Worm (Caenorhabditis elegans) whole organism, midembryonic: Measurements from ENCODE around the gene vha-8.

Experiments
- T22C8.4 ChIP-seq: fragments of 200-800 bp; sonication (Bioruptor generic); IDR thresholded peaks from 2 replicates; pipeline ENCODE4 v1.3.6; 2022; ENCODE audit warnings: missing genetic modification characterization, missing compliant biosample characterization
- cog-1 ChIP-seq: sonication (generic microtip); optimal IDR thresholded peaks from 2 replicates; lab custom pipeline; 2016; ENCODE audit warnings: missing genetic modification characterization, missing compliant biosample characterization
- flt-1 ChIP-seq: fragments of 200-800 bp; sonication (Bioruptor generic); IDR thresholded peaks from 2 replicates; pipeline ENCODE4 v1.3.6; 2022; ENCODE audit warnings: missing genetic modification characterization, missing compliant biosample characterization
- klf-2 ChIP-seq: fragments of 200-800 bp; sonication (Bioruptor generic); conservative IDR thresholded peaks from 2 replicates; pipeline ENCODE4 v1.3.6; 2022; ENCODE audit warnings: missing genetic modification reagents, missing genetic modification characterization, missing compliant biosample characterization
- med-1 ChIP-seq: sonication (generic microtip); optimal IDR thresholded peaks from 2 replicates; lab custom pipeline; 2017; ENCODE audit warnings: missing genetic modification characterization, mild to moderate bottlenecking, missing compliant biosample characterization, antibody characterized with exemption, missing genetic modification reagents; ENCODE audit not compliant: insufficient read depth
- ref-1 ChIP-seq: fragments of 200-800 bp; sonication (Bioruptor generic); conservative IDR thresholded peaks from 2 replicates; pipeline ENCODE4 v1.3.6; 2022; ENCODE audit warnings: missing genetic modification reagents, missing genetic modification characterization, missing compliant biosample characterization
- tab-1 ChIP-seq: fragments of 200-800 bp; sonication (Bioruptor generic); IDR thresholded peaks from 2 replicates; pipeline ENCODE4 v1.3.6; 2022; ENCODE audit warnings: missing genetic modification characterization, missing compliant biosample characterization
- ztf-23 ChIP-seq: fragments of 200-800 bp; sonication (Bioruptor generic); IDR thresholded peaks from 2 replicates; pipeline ENCODE4 v1.3.6; 2022; ENCODE audit warnings: missing genetic modification reagents, missing genetic modification characterization, missing compliant biosample characterization
- ztf-29 ChIP-seq: fragments of 200-800 bp; sonication (Bioruptor generic); IDR thresholded peaks from 2 replicates; pipeline ENCODE4 v1.3.6; 2022; ENCODE audit warnings: missing genetic modification reagents, missing genetic modification characterization, missing compliant biosample characterization

Gene vha-8

DNA sequence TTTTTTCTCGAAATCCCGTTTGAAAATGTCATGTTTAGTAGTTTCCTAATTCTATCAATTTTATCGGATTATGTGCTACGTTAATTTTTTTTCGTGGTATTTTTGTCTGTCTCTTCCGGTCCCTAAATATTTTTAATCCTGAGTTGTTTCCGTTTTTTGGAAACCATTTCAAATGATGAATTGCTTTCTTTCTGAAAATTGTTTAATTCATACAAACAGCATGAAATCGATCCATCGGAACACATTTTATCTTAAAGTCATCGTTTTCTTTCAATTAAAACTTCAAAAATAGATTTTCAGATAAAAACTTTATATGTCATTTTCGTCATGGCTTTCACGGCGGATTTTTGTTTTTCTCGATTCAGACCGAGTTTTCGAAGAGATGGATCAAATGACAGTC, 28.5 kb upstream of the vha-8 start, which contains the start of gene spd-3:
TSS of gene spd-3 (plus strand) at position 301 of the 400 bp plus-strand sequence.
- TF ChIP-seq ref-1 (no peak), cog-1 (tag; lab: Kevin White, UChicago) (no peak), ztf-23 (GFP tag; lab: Robert Waterston, UW) (no peak)

DNA sequence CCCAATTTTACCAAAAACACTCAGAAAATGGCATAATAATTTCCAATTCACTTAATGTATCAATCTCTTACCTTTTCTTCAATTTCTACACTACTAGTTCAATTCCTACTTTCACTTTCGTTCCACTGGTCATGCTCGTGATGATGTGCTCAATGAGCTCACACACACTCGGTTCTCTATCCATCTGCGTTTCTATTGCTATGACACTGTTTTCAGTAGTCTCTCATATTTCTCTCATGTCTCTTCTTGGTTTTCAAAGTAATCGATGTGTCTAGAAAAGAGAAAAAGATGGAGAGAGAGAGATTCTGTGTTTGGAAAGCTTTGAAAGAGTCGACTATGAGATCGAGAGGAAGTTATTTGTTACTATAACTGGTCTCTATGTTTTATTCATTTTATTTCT, 23.6 kb upstream of the vha-8 start:
- no peak for TF ChIP-seq tab-1
- no peak for TF ChIP-seq ztf-29 (GFP tag; lab: Robert Waterston, UW)
- TF ChIP-seq ref-1: no peak
- no peak for TF ChIP-seq T22C8.4 (GFP tag; lab: Robert Waterston, UW)
- no peak for TF ChIP-seq med-1 (GFP tag; lab: Kevin White, UChicago)

DNA sequence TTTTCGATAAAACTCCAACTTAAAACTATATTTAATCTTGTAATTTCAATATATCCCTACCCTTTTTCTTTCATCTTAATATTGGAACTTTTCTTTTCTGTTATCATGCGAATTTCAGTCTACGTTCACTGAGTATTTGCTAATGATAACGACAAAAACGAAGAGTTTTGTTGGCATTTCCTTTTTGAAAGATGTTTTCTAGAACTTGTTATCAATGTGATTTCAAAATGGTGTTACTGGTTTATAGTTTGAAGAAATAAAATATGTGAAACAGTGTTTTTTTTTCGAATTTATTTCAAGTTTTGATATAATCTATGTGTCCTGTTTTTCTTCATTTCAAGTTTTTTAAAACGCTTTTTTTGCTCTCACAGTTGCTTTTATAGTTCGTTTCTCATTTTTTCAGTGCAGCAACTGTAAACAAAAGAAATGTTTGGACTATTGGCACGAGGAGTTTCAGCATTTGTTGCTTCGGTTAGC, 20.4 kb upstream of the vha-8 start, which contains the start of gene anat-1:
TSS of gene anat-1 (plus strand) at position 427 of the 477 bp plus-strand sequence.
- TF ChIP-seq cog-1 (tag; lab: Kevin White, UChicago) (no peak), ref-1 (no peak), tab-1 (no peak)

DNA sequence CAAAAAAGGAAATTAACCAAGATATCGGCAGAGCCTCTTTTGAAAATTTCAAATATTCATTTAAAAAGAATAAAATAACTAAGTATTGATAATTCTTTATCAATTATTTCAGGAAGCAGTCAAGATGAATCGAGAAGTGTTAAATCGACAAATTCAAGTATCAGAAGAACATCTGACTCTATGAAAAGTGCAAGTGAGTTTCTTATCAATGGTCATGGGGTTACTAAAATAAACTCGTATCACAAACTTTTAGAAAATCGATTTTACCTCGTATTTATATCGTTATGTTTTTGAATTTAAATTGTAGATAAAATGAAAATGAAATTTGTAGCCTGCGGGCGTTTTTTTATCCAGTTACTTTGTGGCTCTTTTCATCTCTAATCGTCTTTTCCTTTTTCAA, 19.3 kb upstream of the vha-8 start:
- no peak for TF ChIP-seq ztf-23 (GFP tag; lab: Robert Waterston, UW)
- no peak for TF ChIP-seq cog-1 (tag; lab: Kevin White, UChicago)
- no peak for TF ChIP-seq T22C8.4 (GFP tag; lab: Robert Waterston, UW)
- no peak for TF ChIP-seq ztf-29 (GFP tag; lab: Robert Waterston, UW)
- no peak for TF ChIP-seq med-1 (GFP tag; lab: Kevin White, UChicago)
- no peak for TF ChIP-seq ref-1
- no peak for TF ChIP-seq klf-2 (GFP tag; lab: Robert Waterston, UW)
- TF ChIP-seq tab-1: no peak
- TF ChIP-seq flt-1 (GFP tag; lab: Robert Waterston, UW): no peak

DNA sequence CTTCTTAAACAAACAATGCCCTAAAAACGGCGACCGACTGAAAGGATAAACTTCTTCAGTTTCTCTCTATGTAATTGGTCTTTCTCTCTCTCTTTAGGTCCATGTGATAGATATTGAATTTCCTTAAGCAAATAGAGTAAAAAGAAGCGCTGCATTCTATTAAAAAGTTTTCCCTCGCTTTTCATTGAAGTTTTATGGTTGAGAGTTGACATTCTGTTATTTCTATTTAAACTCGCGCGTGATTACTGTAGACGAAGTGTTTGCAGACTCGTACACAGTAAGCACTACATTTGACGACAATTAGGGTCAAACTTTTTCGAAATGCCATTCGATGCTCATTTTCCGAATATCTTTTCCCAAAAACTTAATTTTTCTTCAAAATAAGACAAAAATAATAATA, 13.7 kb upstream of the vha-8 start:
- no peak for TF ChIP-seq ref-1
- TF ChIP-seq med-1 (GFP tag; lab: Kevin White, UChicago): no peak
- TF ChIP-seq klf-2 (GFP tag; lab: Robert Waterston, UW): no peak
- TF ChIP-seq cog-1 (tag; lab: Kevin White, UChicago): no peak
- no peak for TF ChIP-seq tab-1
- no peak for TF ChIP-seq T22C8.4 (GFP tag; lab: Robert Waterston, UW)
- no peak for TF ChIP-seq flt-1 (GFP tag; lab: Robert Waterston, UW)
- TF ChIP-seq ztf-23 (GFP tag; lab: Robert Waterston, UW): no peak
- TF ChIP-seq ztf-29 (GFP tag; lab: Robert Waterston, UW): no peak

DNA sequence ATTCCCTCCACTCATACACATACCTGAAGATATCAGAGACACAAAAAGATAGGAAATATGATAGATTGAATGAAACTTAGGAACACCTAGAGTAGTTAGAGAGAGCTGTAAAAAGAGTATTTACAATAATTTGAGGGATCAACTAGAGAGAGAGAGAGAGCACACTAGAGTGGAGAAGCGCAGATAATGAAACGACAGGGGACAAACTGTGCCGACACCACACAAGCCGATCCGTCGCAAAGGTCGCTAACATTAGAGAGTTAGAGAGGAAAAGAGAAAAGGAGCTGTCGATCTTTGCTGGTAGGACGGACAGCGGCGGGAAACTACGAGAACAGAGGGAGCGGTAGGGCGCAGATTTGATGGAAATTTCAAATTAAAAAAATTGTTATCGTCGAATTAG, 5.7 kb upstream of the vha-8 start, which contains the start of gene dyci-1:
TSS of gene dyci-1 (minus strand) at position 122 of the 400 bp plus-strand sequence.
- TF ChIP-seq flt-1 (GFP tag; lab: Robert Waterston, UW) (no peak), klf-2 (GFP tag; lab: Robert Waterston, UW) (no peak), cog-1 (tag; lab: Kevin White, UChicago) (no peak), ztf-23 (GFP tag; lab: Robert Waterston, UW) (no peak), T22C8.4 (GFP tag; lab: Robert Waterston, UW) (no peak)

DNA sequence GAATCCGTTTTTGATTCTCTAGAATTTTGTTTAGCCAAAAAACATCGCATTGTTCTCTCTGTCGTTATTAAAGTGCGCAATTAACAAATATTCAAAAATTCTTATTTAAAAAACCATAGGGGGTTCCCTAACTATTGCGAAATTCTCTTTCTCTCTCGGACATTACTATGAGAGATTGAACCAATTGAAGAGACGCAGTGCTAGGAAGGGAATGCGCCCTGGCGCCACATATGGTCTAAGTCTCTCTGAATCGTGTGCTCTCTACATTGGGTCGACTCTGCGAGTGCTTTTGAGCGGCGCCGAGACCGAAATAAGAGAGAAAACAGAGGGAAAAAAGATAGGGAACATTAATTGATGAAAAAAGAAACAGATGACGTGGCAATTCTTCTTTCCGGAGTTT, 5.0 kb upstream of the vha-8 start:
- TF ChIP-seq cog-1 (tag; lab: Kevin White, UChicago) (no peak), ztf-29 (GFP tag; lab: Robert Waterston, UW) (no peak)

DNA sequence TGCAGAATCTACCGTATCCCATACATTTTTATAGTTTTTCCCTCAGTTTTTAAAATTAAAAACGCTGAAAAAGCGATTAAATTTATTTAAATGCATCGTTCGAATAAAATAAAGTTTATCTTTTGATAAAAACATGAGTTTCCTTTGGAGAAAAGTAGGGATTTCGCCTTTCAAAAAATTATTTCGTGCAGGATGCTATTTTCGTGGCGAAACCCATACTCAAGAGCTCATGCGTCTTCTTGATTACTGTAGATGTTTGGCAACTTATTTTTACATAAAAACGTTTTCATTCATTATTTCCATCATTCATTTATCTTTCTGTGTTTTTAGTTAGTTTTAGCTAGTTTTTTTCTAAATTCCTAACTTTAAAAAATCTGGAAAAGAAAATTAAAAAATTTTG, 924 bp upstream of the vha-8 start:
- TF ChIP-seq flt-1 (GFP tag; lab: Robert Waterston, UW): no peak
- no peak for TF ChIP-seq ref-1
- TF ChIP-seq klf-2 (GFP tag; lab: Robert Waterston, UW): no peak

DNA sequence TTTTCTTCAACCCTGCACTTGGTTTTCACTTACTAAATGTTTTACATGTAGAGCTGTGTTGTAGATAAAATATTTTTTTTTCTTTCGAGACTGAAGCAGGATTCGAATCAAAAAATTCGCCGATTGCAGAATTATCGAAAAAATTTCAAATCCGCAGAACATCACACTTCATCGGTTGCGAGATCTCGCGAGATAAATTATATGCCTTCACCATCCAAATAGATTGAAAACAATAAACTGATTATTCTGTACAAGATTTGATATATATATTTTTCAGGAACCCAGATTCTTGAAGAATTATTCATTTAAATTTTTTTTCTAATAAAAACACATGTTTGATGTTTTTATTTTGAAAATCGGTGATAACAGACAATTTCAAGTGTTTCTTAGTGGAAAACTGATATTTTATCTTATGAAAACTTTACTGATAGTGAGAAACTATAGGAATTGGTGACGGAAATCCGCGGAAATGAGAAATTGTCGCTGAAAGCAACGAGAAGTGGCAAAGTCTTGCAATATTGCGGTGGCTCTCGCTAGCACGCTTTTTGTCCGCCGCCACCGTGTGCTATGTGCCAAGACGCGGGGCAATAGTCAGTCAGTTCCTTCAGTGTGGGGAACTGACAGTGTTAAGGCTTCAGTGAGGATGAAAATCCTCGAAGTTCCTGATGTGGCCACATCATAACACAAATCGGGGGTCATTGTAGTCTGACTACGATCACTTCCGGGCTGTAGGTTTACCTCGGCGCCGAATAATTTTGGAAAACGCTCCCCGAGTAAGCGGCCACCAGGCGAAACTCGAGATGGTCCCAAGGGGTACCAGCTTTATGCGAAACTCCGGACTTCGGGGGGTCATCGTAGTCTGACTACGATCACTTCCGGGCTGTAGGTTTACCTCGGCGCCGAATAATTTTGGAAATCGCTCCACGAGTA, 1.8 kb downstream of the vha-8 start:
- TF ChIP-seq ztf-23 (GFP tag; lab: Robert Waterston, UW) (no peak), flt-1 (GFP tag; lab: Robert Waterston, UW) (no peak), ref-1 (no peak), cog-1 (tag; lab: Kevin White, UChicago) (no peak), med-1 (GFP tag; lab: Kevin White, UChicago) (no peak), ztf-29 (GFP tag; lab: Robert Waterston, UW) (no peak), T22C8.4 (GFP tag; lab: Robert Waterston, UW) (no peak), tab-1 (no peak), klf-2 (GFP tag; lab: Robert Waterston, UW) (no peak)

DNA sequence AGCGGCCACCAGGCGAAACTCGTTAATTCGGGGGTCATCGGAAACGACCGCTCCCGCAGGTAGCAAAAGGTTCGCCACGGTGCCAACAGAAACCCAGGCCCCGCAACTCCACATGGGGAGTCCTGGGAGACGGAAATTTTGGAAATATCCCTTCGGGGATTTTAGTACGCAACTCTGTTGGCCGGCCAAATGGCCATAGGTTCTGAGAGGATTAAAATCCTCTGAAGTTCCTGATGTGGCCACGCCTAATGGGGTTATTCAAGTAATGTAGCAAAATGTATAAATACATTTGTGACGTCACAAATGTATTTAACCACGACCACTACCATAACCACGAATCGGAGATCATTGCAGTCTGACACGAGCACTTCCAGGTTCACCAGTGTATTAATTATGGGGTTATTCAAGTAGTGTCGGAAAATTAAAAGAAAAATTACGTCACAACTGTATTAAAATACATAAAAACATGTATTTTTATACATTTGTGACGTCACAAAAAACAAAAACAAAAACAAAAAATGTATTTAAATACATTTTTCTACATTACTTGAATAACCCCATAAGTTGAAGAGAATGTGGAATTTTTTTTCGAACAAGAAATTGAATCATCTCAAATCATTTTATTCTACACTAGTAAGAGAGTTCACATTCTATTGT, 2.6 kb downstream of the vha-8 start:
- TF ChIP-seq ref-1: no peak
- no peak for TF ChIP-seq flt-1 (GFP tag; lab: Robert Waterston, UW)
- TF ChIP-seq med-1 (GFP tag; lab: Kevin White, UChicago): no peak
- TF ChIP-seq klf-2 (GFP tag; lab: Robert Waterston, UW): no peak
- TF ChIP-seq T22C8.4 (GFP tag; lab: Robert Waterston, UW): no peak
- no peak for TF ChIP-seq cog-1 (tag; lab: Kevin White, UChicago)
- TF ChIP-seq tab-1: no peak
- no peak for TF ChIP-seq ztf-23 (GFP tag; lab: Robert Waterston, UW)
- no peak for TF ChIP-seq ztf-29 (GFP tag; lab: Robert Waterston, UW)
